Worm (Caenorhabditis elegans): ENCODE results near the gene F53G2.13.

- no peak for TF ChIP-seq ama-1 (optimal IDR thresholded peaks at IDR 0.05)
- no peak for TF ChIP-seq tra-4 (tag; optimal IDR thresholded peaks at IDR 0.05)
- no peak for TF ChIP-seq hmg-4 (GFP tag; optimal IDR thresholded peaks at IDR 0.05)
- TF ChIP-seq F13C5.2 (tag; optimal IDR thresholded peaks at IDR 0.05): no peak
- TF ChIP-seq sea-1 (GFP tag; conservative IDR thresholded peaks at IDR 0.05): no peak
- TF ChIP-seq B0310.2 (tag; optimal IDR thresholded peaks at IDR 0.05): no peak
- TF ChIP-seq scrt-1 (GFP tag; IDR thresholded peaks at IDR 0.05): no peak
- no peak for TF ChIP-seq ceh-13 (GFP tag; optimal IDR thresholded peaks at IDR 0.05)
- TF ChIP-seq hmbx-1 (tag; optimal IDR thresholded peaks at IDR 0.05): no peak
- TF ChIP-seq ets-7 (tag; optimal IDR thresholded peaks at IDR 0.05): no peak
- no peak for TF ChIP-seq flt-1 (GFP tag; IDR thresholded peaks at IDR 0.05)
- TF ChIP-seq tbx-37 (GFP tag; conservative IDR thresholded peaks at IDR 0.05): no peak
- TF ChIP-seq tbx-11 (GFP tag; IDR thresholded peaks at IDR 0.05): no peak
- no peak for TF ChIP-seq aly-1 (tag; optimal IDR thresholded peaks at IDR 0.05)
Observed at ce11 chrII:2454822-2455221, 28.8 kb upstream of the F53G2.13 start.

Data from whole organism, early embryonic.